Fruit fly (Drosophila melanogaster) whole organism, adult: Measurements from ENCODE around the gene milt.

ENCODE experiments used
- CG12768 ChIP-seq: fragments of 200-800 bp; sonication (Bioruptor generic); optimal IDR thresholded peaks from 2 replicates; lab custom pipeline; 2017; ENCODE audit warnings: missing biosample characterization, missing genetic modification characterization, mild to moderate bottlenecking, moderate library complexity, missing genetic modification reagents
- CG7101 ChIP-seq: fragments of 200-800 bp; sonication (Bioruptor generic); optimal IDR thresholded peaks from 2 replicates; lab custom pipeline; 2018; ENCODE audit warnings: missing biosample characterization, mild to moderate bottlenecking, missing genetic modification characterization, moderate library complexity
- Crg-1 ChIP-seq: fragments of 200-800 bp; sonication (Bioruptor generic); optimal IDR thresholded peaks from 2 replicates; lab custom pipeline; 2016; ENCODE audit warnings: missing biosample characterization, missing genetic modification characterization
- kay ChIP-seq: fragments of 200-800 bp; sonication (Bioruptor generic); peaks from one replicate; lab custom pipeline; 2016; ENCODE audit warnings: missing biosample characterization, missing genetic modification characterization, borderline replicate concordance
- pad ChIP-seq: fragments of 200-800 bp; sonication (Bioruptor generic); optimal IDR thresholded peaks from 3 replicates; lab custom pipeline; 2017; ENCODE audit warnings: missing biosample characterization, missing genetic modification characterization, mild to moderate bottlenecking, moderate library complexity, missing genetic modification reagents
- tj ChIP-seq: fragments of 200-800 bp; sonication (Bioruptor generic); optimal IDR thresholded peaks from 3 replicates; lab custom pipeline; 2017; ENCODE audit warnings: missing biosample characterization, mild to moderate bottlenecking, missing genetic modification characterization, moderate library complexity

DNA sequence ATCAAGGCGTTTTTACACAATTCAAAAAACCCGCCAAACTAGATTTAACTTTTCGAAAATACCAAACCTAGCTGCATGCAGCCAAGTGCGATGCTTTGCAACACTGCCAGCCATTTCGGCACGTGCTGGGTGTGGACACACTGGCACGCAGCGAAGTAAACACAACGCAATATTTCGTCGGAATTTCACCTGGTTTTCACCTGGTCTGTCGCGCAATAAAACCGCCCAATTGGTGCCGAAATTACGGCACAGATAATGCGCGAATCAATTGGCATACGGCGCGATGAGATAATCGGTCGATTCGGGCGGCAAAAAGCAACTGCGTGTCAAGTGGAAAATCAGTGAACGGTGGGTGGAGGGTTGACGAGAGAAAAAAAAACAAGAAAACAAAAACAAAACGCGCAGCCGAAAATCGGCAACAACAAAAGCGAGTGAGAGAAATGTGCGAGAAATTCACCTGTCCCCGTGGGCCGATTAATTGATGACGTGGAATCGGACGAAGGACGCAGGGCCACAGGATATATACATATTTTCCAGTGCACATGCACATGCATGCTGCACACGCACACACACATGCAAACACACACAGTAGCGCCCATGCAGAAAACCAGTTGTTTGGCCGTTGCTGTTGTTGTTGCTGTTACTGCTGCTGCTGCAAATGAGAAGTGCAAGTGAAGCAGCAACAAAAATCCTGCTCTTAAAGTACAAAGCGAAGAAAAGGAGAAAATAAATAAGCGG is 18.7 kb downstream of the milt start, which contains the start of gene Mnn1:
- TF ChIP-seq pad (GFP tag; lab: Kevin White, UChicago) = peak; percentile 70
- TF ChIP-seq CG7101 = peak; percentile 57
- peak; percentile 40 for TF ChIP-seq CG12768 (GFP tag; lab: Kevin White, UChicago)
- peak; percentile 79 for TF ChIP-seq Crg-1 (GFP tag; lab: Kevin White, UChicago)
- peak; percentile 42 for TF ChIP-seq tj (GFP tag; lab: Kevin White, UChicago)
- no peak for TF ChIP-seq kay
